Worm (Caenorhabditis elegans) whole organism, midembryonic: Measurements from ENCODE around the gene F55C9.3.

Experiments
- T22C8.4 ChIP-seq: fragments of 200-800 bp; sonication (Bioruptor generic); IDR thresholded peaks from 2 replicates; pipeline ENCODE4 v1.3.6; 2022; ENCODE audit warnings: missing genetic modification characterization, missing compliant biosample characterization
- flt-1 ChIP-seq: fragments of 200-800 bp; sonication (Bioruptor generic); IDR thresholded peaks from 2 replicates; pipeline ENCODE4 v1.3.6; 2022; ENCODE audit warnings: missing genetic modification characterization, missing compliant biosample characterization
- klf-2 ChIP-seq: fragments of 200-800 bp; sonication (Bioruptor generic); conservative IDR thresholded peaks from 2 replicates; pipeline ENCODE4 v1.3.6; 2022; ENCODE audit warnings: missing genetic modification reagents, missing genetic modification characterization, missing compliant biosample characterization
- ztf-29 ChIP-seq: fragments of 200-800 bp; sonication (Bioruptor generic); IDR thresholded peaks from 2 replicates; pipeline ENCODE4 v1.3.6; 2022; ENCODE audit warnings: missing genetic modification reagents, missing genetic modification characterization, missing compliant biosample characterization

- TF ChIP-seq T22C8.4 (GFP tag; lab: Robert Waterston, UW): no peak
- no peak for TF ChIP-seq ztf-29 (GFP tag; lab: Robert Waterston, UW)
- no peak for TF ChIP-seq klf-2 (GFP tag; lab: Robert Waterston, UW)
- no peak for TF ChIP-seq flt-1 (GFP tag; lab: Robert Waterston, UW)
These were observed 30.3 kb downstream of the F55C9.3 start, which contains the start of gene F21D9.3 for ce11 chrV:19257653-19258052.
